Worm (Caenorhabditis elegans) whole organism, L4 larva: Measurements from ENCODE around the gene cnnm-5.

Experiments used
- D1046.2 ChIP-seq: fragments of 200-800 bp; sonication (Bioruptor generic); IDR thresholded peaks from 2 replicates; pipeline ENCODE4 v1.3.6; 2022; ENCODE audit warnings: missing genetic modification characterization, missing compliant biosample characterization
- F37D6.2 ChIP-seq: sonication (generic microtip); optimal IDR thresholded peaks from 2 replicates; lab custom pipeline; 2016; ENCODE audit warnings: mild to moderate bottlenecking, missing genetic modification characterization, missing compliant biosample characterization
- F49E8.2 ChIP-seq: sonication (generic microtip); optimal IDR thresholded peaks from 2 replicates; lab custom pipeline; 2016; ENCODE audit warnings: missing compliant biosample characterization, mild to moderate bottlenecking, missing genetic modification characterization, borderline replicate concordance
- T20F7.1 ChIP-seq: fragments of 200-800 bp; sonication (Bioruptor generic); optimal IDR thresholded peaks from 2 replicates; lab custom pipeline; 2018; ENCODE audit warnings: mild to moderate bottlenecking, missing genetic modification characterization, missing compliant biosample characterization
- Y75B8A.6 ChIP-seq: fragments of 200-800 bp; sonication (Bioruptor generic); IDR thresholded peaks from 2 replicates; pipeline ENCODE4 v1.3.6; 2022; ENCODE audit warnings: missing genetic modification reagents, missing genetic modification characterization, missing compliant biosample characterization
- ZK337.2 ChIP-seq: fragments of 200-800 bp; sonication (Bioruptor generic); IDR thresholded peaks from 2 replicates; pipeline ENCODE4 v1.3.6; 2022; ENCODE audit warnings: missing genetic modification reagents, missing genetic modification characterization, missing compliant biosample characterization
- ZK546.5 ChIP-seq, 2 experiments: sonication (generic microtip); optimal IDR thresholded peaks; 2 replicates each; lab custom pipeline; 2017; ENCODE audit warnings: missing biosample characterization in 2 of 2, missing genetic modification characterization in 2 of 2
- aha-1 ChIP-seq: fragments of 150-350 bp; peaks from one replicate; lab custom pipeline; 2014; ENCODE audit warnings: missing biosample characterization, missing genetic modification characterization
- ama-1 ChIP-seq: fragments of 150-350 bp; optimal IDR thresholded peaks from 2 replicates; lab custom pipeline; 2014; ENCODE audit warnings: inconsistent platforms, mixed read lengths
- attf-4 ChIP-seq: sonication (generic microtip); optimal IDR thresholded peaks from 3 replicates; lab custom pipeline; 2017; ENCODE audit warnings: missing biosample characterization, missing genetic modification characterization
- ceh-20 ChIP-seq: fragments of 200-800 bp; sonication (Bioruptor generic); IDR thresholded peaks from 2 replicates; pipeline ENCODE4 v1.3.6; 2022; ENCODE audit warnings: missing genetic modification reagents, missing genetic modification characterization, missing compliant biosample characterization
- daf-8 ChIP-seq: fragments of 200-800 bp; sonication (Bioruptor generic); IDR thresholded peaks from 2 replicates; pipeline ENCODE4 v1.3.6; 2022; ENCODE audit warnings: missing genetic modification characterization, missing compliant biosample characterization
- dpl-1 ChIP-seq: fragments of 150-350 bp; optimal IDR thresholded peaks from 2 replicates; lab custom pipeline; 2014; ENCODE audit warnings: missing biosample characterization, missing genetic modification reagents, missing genetic modification characterization
- dve-1 ChIP-seq: sonication (generic microtip); optimal IDR thresholded peaks from 2 replicates; lab custom pipeline; 2017; ENCODE audit warnings: antibody characterized with exemption, mild to moderate bottlenecking, missing genetic modification characterization, missing compliant biosample characterization; ENCODE audit not compliant: insufficient read depth
- egl-27 ChIP-seq: sonication (generic microtip); optimal IDR thresholded peaks from 3 replicates; lab custom pipeline; 2017; ENCODE audit warnings: missing biosample characterization, missing genetic modification reagents, missing genetic modification characterization
- egl-43 ChIP-seq: fragments of 200-800 bp; sonication (Bioruptor generic); IDR thresholded peaks from 2 replicates; pipeline ENCODE4 v1.3.6; 2022; ENCODE audit warnings: missing genetic modification reagents, missing genetic modification characterization, missing compliant biosample characterization
- hlh-30 ChIP-seq: sonication (generic microtip); optimal IDR thresholded peaks from 2 replicates; lab custom pipeline; 2017; ENCODE audit warnings: antibody characterized with exemption, mild to moderate bottlenecking, missing genetic modification characterization, missing compliant biosample characterization; ENCODE audit not compliant: insufficient read depth
- lim-7 ChIP-seq: fragments of 200-800 bp; sonication (Bioruptor generic); IDR thresholded peaks from 2 replicates; pipeline ENCODE4 v1.3.6; 2022; ENCODE audit warnings: missing genetic modification characterization, missing compliant biosample characterization
- lin-1 ChIP-seq: fragments of 200-800 bp; sonication (Bioruptor generic); IDR thresholded peaks from 2 replicates; pipeline ENCODE4 v1.3.6; 2022; ENCODE audit warnings: missing genetic modification reagents, missing genetic modification characterization, missing compliant biosample characterization
- lin-13 ChIP-seq: fragments of 150-350 bp; optimal IDR thresholded peaks from 2 replicates; lab custom pipeline; 2014; ENCODE audit warnings: missing biosample characterization, missing genetic modification reagents, missing genetic modification characterization
- lin-38 ChIP-seq: fragments of 200-800 bp; sonication (Bioruptor generic); IDR thresholded peaks from 2 replicates; pipeline ENCODE4 v1.3.6; 2022; ENCODE audit warnings: missing genetic modification reagents, missing genetic modification characterization, missing compliant biosample characterization
- lir-3 ChIP-seq: sonication (generic microtip); optimal IDR thresholded peaks from 2 replicates; lab custom pipeline; 2016; ENCODE audit warnings: mild to moderate bottlenecking, missing genetic modification characterization, missing compliant biosample characterization
- madf-9 ChIP-seq: fragments of 200-800 bp; sonication (Bioruptor generic); conservative IDR thresholded peaks from 2 replicates; pipeline ENCODE4 v1.3.6; 2022; ENCODE audit warnings: missing genetic modification reagents, missing genetic modification characterization, missing compliant biosample characterization
- mdl-1 ChIP-seq, 2 experiments: fragments of 150-350 bp in 1 of 2; sonication (generic microtip) in 1 of 2; optimal IDR thresholded peaks; 2 replicates each; lab custom pipeline; 2014 to 2017; ENCODE audit warnings: missing biosample characterization in 2 of 2, missing genetic modification characterization in 2 of 2
- mep-1 ChIP-seq: fragments of 150-350 bp; sonication (generic microtip); optimal IDR thresholded peaks from 3 replicates; lab custom pipeline; 2014; ENCODE audit warnings: missing biosample characterization, missing genetic modification characterization
- mes-2 ChIP-seq: sonication (generic microtip); optimal IDR thresholded peaks from 2 replicates; lab custom pipeline; 2016; ENCODE audit warnings: missing genotype, mild to moderate bottlenecking, missing genetic modification characterization, missing compliant biosample characterization; ENCODE audit not compliant: poor library complexity, severe bottlenecking
- nhr-10 ChIP-seq: fragments of 150-350 bp; optimal IDR thresholded peaks from 2 replicates; lab custom pipeline; 2014; ENCODE audit warnings: missing biosample characterization, missing genetic modification characterization
- nhr-102 ChIP-seq: sonication (generic microtip); optimal IDR thresholded peaks from 2 replicates; lab custom pipeline; 2016; ENCODE audit warnings: mild to moderate bottlenecking, missing genetic modification characterization, moderate library complexity, missing compliant biosample characterization
- nhr-111 ChIP-seq: fragments of 200-800 bp; sonication (Bioruptor generic); optimal IDR thresholded peaks from 2 replicates; lab custom pipeline; 2018; ENCODE audit warnings: mild to moderate bottlenecking, missing genetic modification characterization, missing compliant biosample characterization
- nhr-237 ChIP-seq: sonication (generic microtip); optimal IDR thresholded peaks from 2 replicates; lab custom pipeline; 2017; ENCODE audit warnings: missing biosample characterization, missing genetic modification characterization
- nhr-48 ChIP-seq: sonication (generic microtip); optimal IDR thresholded peaks from 2 replicates; lab custom pipeline; 2016; ENCODE audit warnings: mild to moderate bottlenecking, missing genetic modification characterization, missing compliant biosample characterization
- nhr-77 ChIP-seq: fragments of 150-350 bp; optimal IDR thresholded peaks from 2 replicates; lab custom pipeline; 2014; ENCODE audit warnings: missing biosample characterization, missing genetic modification characterization
- pha-4 ChIP-seq, 2 experiments: fragments of 150-350 bp in 1 of 2; fragments of 200-800 bp in 1 of 2; sonication (Bioruptor generic) in 1 of 2; IDR thresholded peaks in 1 of 2; optimal IDR thresholded peaks in 1 of 2; 2 replicates each; pipeline versions ENCODE4 v1.3.6 to Lab custom; 2014 to 2022; ENCODE audit warnings: missing genetic modification characterization in 2 of 2, missing genetic modification reagents in 2 of 2, missing biosample characterization in 1 of 2, missing compliant biosample characterization in 1 of 2
- rbr-2 ChIP-seq: sonication (generic microtip); optimal IDR thresholded peaks from 2 replicates; lab custom pipeline; 2016; ENCODE audit warnings: missing genotype, missing genetic modification characterization, missing compliant biosample characterization
- sdz-12 ChIP-seq: fragments of 200-800 bp; sonication (Bioruptor generic); optimal IDR thresholded peaks from 2 replicates; lab custom pipeline; 2018; ENCODE audit warnings: mild to moderate bottlenecking, missing genetic modification characterization, missing compliant biosample characterization
- set-16 ChIP-seq: fragments of 200-800 bp; sonication (Bioruptor generic); IDR thresholded peaks from 2 replicates; pipeline ENCODE4 v1.3.6; 2022; ENCODE audit warnings: missing genetic modification reagents, missing genetic modification characterization, missing compliant biosample characterization
- skn-1 ChIP-seq: fragments of 150-350 bp; optimal IDR thresholded peaks from 2 replicates; lab custom pipeline; 2014; ENCODE audit warnings: missing biosample characterization, missing genetic modification characterization
- snpc-1.2 ChIP-seq: fragments of 200-800 bp; sonication (Bioruptor generic); IDR thresholded peaks from 2 replicates; pipeline ENCODE4 v1.3.6; 2022; ENCODE audit warnings: missing genetic modification reagents, missing genetic modification characterization, missing compliant biosample characterization
- snpc-4 ChIP-seq: fragments of 150-350 bp; optimal IDR thresholded peaks from 2 replicates; lab custom pipeline; 2014; ENCODE audit warnings: missing biosample characterization, missing genetic modification characterization
- spr-3 ChIP-seq: fragments of 200-800 bp; sonication (Bioruptor generic); optimal IDR thresholded peaks from 2 replicates; lab custom pipeline; 2018; ENCODE audit warnings: mild to moderate bottlenecking, missing genetic modification characterization, missing compliant biosample characterization
- tra-1 ChIP-seq: fragments of 200-800 bp; sonication (Bioruptor generic); IDR thresholded peaks from 2 replicates; pipeline ENCODE4 v1.3.6; 2022; ENCODE audit warnings: missing genetic modification reagents, missing genetic modification characterization, missing compliant biosample characterization
- unc-39 ChIP-seq: sonication (generic microtip); optimal IDR thresholded peaks from 2 replicates; lab custom pipeline; 2017; ENCODE audit warnings: missing biosample characterization, missing genetic modification characterization
- zag-1 ChIP-seq: fragments of 150-350 bp; optimal IDR thresholded peaks from 2 replicates; lab custom pipeline; 2014; ENCODE audit warnings: missing biosample characterization, missing genetic modification characterization
- zfp-2 ChIP-seq: sonication (generic microtip); optimal IDR thresholded peaks from 2 replicates; lab custom pipeline; 2016; ENCODE audit warnings: mild to moderate bottlenecking, missing genetic modification characterization, missing compliant biosample characterization
- zfp-3 ChIP-seq: fragments of 200-800 bp; sonication (Bioruptor generic); conservative IDR thresholded peaks from 2 replicates; pipeline ENCODE4 v1.3.6; 2022; ENCODE audit warnings: missing genetic modification reagents, missing genetic modification characterization, missing compliant biosample characterization
- zip-11 ChIP-seq: fragments of 200-800 bp; sonication (Bioruptor generic); IDR thresholded peaks from 2 replicates; pipeline ENCODE4 v1.3.6; 2022; ENCODE audit warnings: missing genetic modification characterization, missing compliant biosample characterization
- zip-2 ChIP-seq: fragments of 150-350 bp; optimal IDR thresholded peaks from 2 replicates; lab custom pipeline; 2014; ENCODE audit warnings: missing biosample characterization, missing genetic modification characterization
- ztf-11 ChIP-seq: fragments of 150-350 bp; optimal IDR thresholded peaks from 2 replicates; lab custom pipeline; 2014; ENCODE audit warnings: missing biosample characterization, missing genetic modification characterization

Gene cnnm-5

ce11 chrIII:3790855-3791254 is 38.1 kb downstream of the cnnm-5 start:
- TF ChIP-seq unc-39 (tag; lab: Kevin White, UChicago) (no peak), lin-13 (GFP tag; lab: Kevin White, UChicago) (no peak), aha-1 (tag; lab: Kevin White, UChicago) (peak; percentile 49), nhr-77 (tag; lab: Kevin White, UChicago) (no peak), zfp-3 (GFP tag; lab: Robert Waterston, UW) (no peak), daf-8 (GFP tag; lab: Robert Waterston, UW) (no peak), mes-2 (tag; lab: Kevin White, UChicago) (no peak), mep-1 (tag; lab: Kevin White, UChicago) (peak; percentile 1), D1046.2 (no peak), skn-1 (tag; lab: Kevin White, UChicago) (no peak), mdl-1 (tag; optimal IDR thresholded peaks at IDR 0.05; lab: Kevin White, UChicago) (no peak), lim-7 (0 out of 2 replicates have a peak, but pooled peaks have one; percentile 31), attf-4 (tag; lab: Kevin White, UChicago) (no peak), zfp-2 (tag; lab: Kevin White, UChicago) (no peak), madf-9 (no peak), ceh-20 (GFP tag; lab: Robert Waterston, UW) (no peak), set-16 (GFP tag; lab: Robert Waterston, UW) (no peak), dve-1 (no peak), nhr-237 (tag; lab: Kevin White, UChicago) (no peak), Y75B8A.6 (GFP tag; lab: Robert Waterston, UW) (no peak), pha-4 (GFP tag; IDR thresholded peaks at IDR 0.05; lab: Robert Waterston, UW) (no peak), pha-4 (tag; optimal IDR thresholded peaks at IDR 0.05; lab: Kevin White, UChicago) (no peak), snpc-4 (tag; lab: Kevin White, UChicago) (no peak), F37D6.2 (tag; lab: Kevin White, UChicago) (no peak), nhr-10 (tag; lab: Kevin White, UChicago) (no peak), nhr-111 (GFP tag; lab: Kevin White, UChicago) (no peak), ama-1 (lab: Kevin White, UChicago) (no peak), dpl-1 (GFP tag; lab: Kevin White, UChicago) (peak; percentile 40), lin-1 (GFP tag; lab: Robert Waterston, UW) (no peak), egl-27 (no peak), sdz-12 (GFP tag; lab: Kevin White, UChicago) (no peak)

ce11 chrIII:3789688-3790371 is 39.2 kb downstream of the cnnm-5 start:
- no peak for TF ChIP-seq Y75B8A.6 (GFP tag; lab: Robert Waterston, UW)
- no peak for TF ChIP-seq T20F7.1 (GFP tag; lab: Kevin White, UChicago)
- TF ChIP-seq ceh-20 (GFP tag; lab: Robert Waterston, UW), result no peak
- TF ChIP-seq ztf-11 (tag; lab: Kevin White, UChicago), result no peak
- TF ChIP-seq lin-38 (GFP tag; lab: Robert Waterston, UW), result no peak; the same call in 1 of the 2 replicates
- TF ChIP-seq F49E8.2, result no peak
- no peak for TF ChIP-seq nhr-102 (tag; lab: Kevin White, UChicago)
- TF ChIP-seq snpc-1.2 (GFP tag; lab: Robert Waterston, UW), result no peak
- no peak for TF ChIP-seq spr-3
- TF ChIP-seq nhr-111 (GFP tag; lab: Kevin White, UChicago), result no peak
- TF ChIP-seq lir-3 (tag; lab: Kevin White, UChicago), result no peak
- TF ChIP-seq nhr-48 (tag; lab: Kevin White, UChicago), result peak; percentile 6
- no peak for TF ChIP-seq egl-43 (GFP tag; lab: Robert Waterston, UW)
- no peak for TF ChIP-seq lin-13 (GFP tag; lab: Kevin White, UChicago)
- no peak for TF ChIP-seq set-16 (GFP tag; lab: Robert Waterston, UW)
- no peak for TF ChIP-seq skn-1 (tag; lab: Kevin White, UChicago)
- no peak for TF ChIP-seq hlh-30 (tag; lab: Kevin White, UChicago)
- no peak for TF ChIP-seq rbr-2
- TF ChIP-seq aha-1 (tag; lab: Kevin White, UChicago), result peak; percentile 54
- TF ChIP-seq tra-1, result no peak
- no peak for TF ChIP-seq lin-1 (GFP tag; lab: Robert Waterston, UW)
- TF ChIP-seq zip-11 (GFP tag; lab: Robert Waterston, UW), result no peak
- no peak for TF ChIP-seq ZK337.2
- TF ChIP-seq zip-2 (tag; lab: Kevin White, UChicago), result no peak
- TF ChIP-seq ZK546.5 (tag; optimal IDR thresholded peaks at IDR 0.05; lab: Kevin White, UChicago), result no peak
- peak; percentile 74; the same call in 1 of the 2 replicates for TF ChIP-seq zfp-3 (GFP tag; lab: Robert Waterston, UW)
- peak; percentile 34 for TF ChIP-seq mep-1 (tag; lab: Kevin White, UChicago)
- TF ChIP-seq zag-1 (tag; lab: Kevin White, UChicago), result no peak
